Worm (Caenorhabditis elegans) whole organism, L4 larva: ENCODE results near the gene C16A11.4.

Experiments
- D1046.2 ChIP-seq: fragments of 200-800 bp; sonication (Bioruptor generic); IDR thresholded peaks from 2 replicates; pipeline ENCODE4 v1.3.6; 2022; ENCODE audit warnings: missing genetic modification characterization, missing compliant biosample characterization
- F49E8.2 ChIP-seq: sonication (generic microtip); optimal IDR thresholded peaks from 2 replicates; lab custom pipeline; 2016; ENCODE audit warnings: missing compliant biosample characterization, mild to moderate bottlenecking, missing genetic modification characterization, borderline replicate concordance
- T20F7.1 ChIP-seq: fragments of 200-800 bp; sonication (Bioruptor generic); optimal IDR thresholded peaks from 2 replicates; lab custom pipeline; 2018; ENCODE audit warnings: mild to moderate bottlenecking, missing genetic modification characterization, missing compliant biosample characterization
- T26A8.4 ChIP-seq: fragments of 200-800 bp; sonication (Bioruptor generic); IDR thresholded peaks from 2 replicates; pipeline ENCODE4 v1.3.6; 2022; ENCODE audit warnings: missing genetic modification characterization, missing compliant biosample characterization
- Y105C5A.15 ChIP-seq: fragments of 200-800 bp; sonication (Bioruptor generic); IDR thresholded peaks from 2 replicates; pipeline ENCODE4 v1.3.6; 2022; ENCODE audit warnings: missing genetic modification characterization, missing compliant biosample characterization
- Y48G9A.11 ChIP-seq: fragments of 200-800 bp; sonication (Bioruptor generic); IDR thresholded peaks from 2 replicates; pipeline ENCODE4 v1.3.6; 2022; ENCODE audit warnings: missing genetic modification reagents, missing genetic modification characterization, missing compliant biosample characterization
- ZK546.5 ChIP-seq, 2 experiments: sonication (generic microtip); optimal IDR thresholded peaks; 2 replicates each; lab custom pipeline; 2017; ENCODE audit warnings: missing biosample characterization in 2 of 2, missing genetic modification characterization in 2 of 2
- aly-2 ChIP-seq: sonication (generic microtip); optimal IDR thresholded peaks from 2 replicates; lab custom pipeline; 2018; ENCODE audit warnings: missing biosample characterization, missing genetic modification characterization
- arid-1 ChIP-seq: fragments of 200-800 bp; sonication (Bioruptor generic); conservative IDR thresholded peaks from 2 replicates; pipeline ENCODE4 v1.3.6; 2022; ENCODE audit warnings: missing genetic modification reagents, missing genetic modification characterization, missing compliant biosample characterization
- ceh-32 ChIP-seq: sonication (generic microtip); optimal IDR thresholded peaks from 2 replicates; lab custom pipeline; 2016; ENCODE audit warnings: mild to moderate bottlenecking, missing genetic modification characterization, missing compliant biosample characterization; ENCODE audit not compliant: poor library complexity
- ceh-44 ChIP-seq: fragments of 200-800 bp; sonication (Bioruptor generic); IDR thresholded peaks from 2 replicates; pipeline ENCODE4 v1.3.6; 2022; ENCODE audit warnings: missing genetic modification reagents, missing genetic modification characterization, missing compliant biosample characterization
- ceh-62 ChIP-seq: sonication (generic microtip); optimal IDR thresholded peaks from 2 replicates; lab custom pipeline; 2017; ENCODE audit warnings: missing biosample characterization, missing genetic modification characterization
- ceh-82 ChIP-seq: sonication (generic microtip); optimal IDR thresholded peaks from 2 replicates; lab custom pipeline; 2017; ENCODE audit warnings: missing biosample characterization, missing genetic modification characterization
- ces-1 ChIP-seq: fragments of 150-350 bp; sonication (generic microtip); optimal IDR thresholded peaks from 4 replicates; lab custom pipeline; 2014; ENCODE audit warnings: missing biosample characterization, missing genetic modification reagents, missing genetic modification characterization
- daf-12 ChIP-seq: fragments of 150-350 bp; optimal IDR thresholded peaks from 2 replicates; lab custom pipeline; 2014; ENCODE audit warnings: missing biosample characterization, missing genetic modification reagents, missing genetic modification characterization
- daf-16 ChIP-seq, 3 experiments: sonication (generic microtip); optimal IDR thresholded peaks; 2 replicates each; lab custom pipeline; 2016 to 2017; ENCODE audit warnings: missing genetic modification characterization in 3 of 3, missing genetic modification reagents in 3 of 3, mild to moderate bottlenecking in 2 of 3, missing compliant biosample characterization in 2 of 3, missing biosample characterization in 1 of 3, moderate library complexity in 1 of 3
- daf-19 ChIP-seq: fragments of 200-800 bp; sonication (Bioruptor generic); conservative IDR thresholded peaks from 2 replicates; pipeline ENCODE4 v1.3.6; 2022; ENCODE audit warnings: missing genetic modification characterization, missing compliant biosample characterization
- daf-8 ChIP-seq: fragments of 200-800 bp; sonication (Bioruptor generic); IDR thresholded peaks from 2 replicates; pipeline ENCODE4 v1.3.6; 2022; ENCODE audit warnings: missing genetic modification characterization, missing compliant biosample characterization
- dmd-9 ChIP-seq: fragments of 200-800 bp; sonication (Bioruptor generic); IDR thresholded peaks from 2 replicates; pipeline ENCODE4 v1.3.6; 2022; ENCODE audit warnings: missing genetic modification reagents, missing genetic modification characterization, missing compliant biosample characterization
- dpl-1 ChIP-seq: fragments of 150-350 bp; optimal IDR thresholded peaks from 2 replicates; lab custom pipeline; 2014; ENCODE audit warnings: missing biosample characterization, missing genetic modification reagents, missing genetic modification characterization
- hif-1 ChIP-seq, 2 experiments: sonication (generic microtip); optimal IDR thresholded peaks; 2 replicates each; lab custom pipeline; 2016 to 2017; ENCODE audit warnings: missing compliant biosample characterization in 2 of 2, missing genetic modification characterization in 2 of 2, missing genetic modification reagents in 2 of 2, missing genotype in 2 of 2, mild to moderate bottlenecking in 1 of 2
- hlh-30 ChIP-seq: sonication (generic microtip); optimal IDR thresholded peaks from 2 replicates; lab custom pipeline; 2017; ENCODE audit warnings: antibody characterized with exemption, mild to moderate bottlenecking, missing genetic modification characterization, missing compliant biosample characterization; ENCODE audit not compliant: insufficient read depth
- jun-1 ChIP-seq: fragments of 150-350 bp; optimal IDR thresholded peaks from 2 replicates; lab custom pipeline; 2014; ENCODE audit warnings: missing biosample characterization, missing genetic modification reagents, missing genetic modification characterization
- lim-7 ChIP-seq: fragments of 200-800 bp; sonication (Bioruptor generic); IDR thresholded peaks from 2 replicates; pipeline ENCODE4 v1.3.6; 2022; ENCODE audit warnings: missing genetic modification characterization, missing compliant biosample characterization
- lin-1 ChIP-seq: fragments of 200-800 bp; sonication (Bioruptor generic); IDR thresholded peaks from 2 replicates; pipeline ENCODE4 v1.3.6; 2022; ENCODE audit warnings: missing genetic modification reagents, missing genetic modification characterization, missing compliant biosample characterization
- lin-13 ChIP-seq: fragments of 150-350 bp; optimal IDR thresholded peaks from 2 replicates; lab custom pipeline; 2014; ENCODE audit warnings: missing biosample characterization, missing genetic modification reagents, missing genetic modification characterization
- lin-38 ChIP-seq: fragments of 200-800 bp; sonication (Bioruptor generic); IDR thresholded peaks from 2 replicates; pipeline ENCODE4 v1.3.6; 2022; ENCODE audit warnings: missing genetic modification reagents, missing genetic modification characterization, missing compliant biosample characterization
- lir-3 ChIP-seq: sonication (generic microtip); optimal IDR thresholded peaks from 2 replicates; lab custom pipeline; 2016; ENCODE audit warnings: mild to moderate bottlenecking, missing genetic modification characterization, missing compliant biosample characterization
- mes-2 ChIP-seq: sonication (generic microtip); optimal IDR thresholded peaks from 2 replicates; lab custom pipeline; 2016; ENCODE audit warnings: missing genotype, mild to moderate bottlenecking, missing genetic modification characterization, missing compliant biosample characterization; ENCODE audit not compliant: poor library complexity, severe bottlenecking
- mxl-2 ChIP-seq: fragments of 200-800 bp; sonication (Bioruptor generic); conservative IDR thresholded peaks from 2 replicates; pipeline ENCODE4 v1.3.6; 2022; ENCODE audit warnings: missing genetic modification reagents, missing genetic modification characterization, missing compliant biosample characterization
- mxl-3 ChIP-seq: fragments of 200-800 bp; sonication (Bioruptor generic); optimal IDR thresholded peaks from 2 replicates; lab custom pipeline; 2018; ENCODE audit warnings: mild to moderate bottlenecking, missing genetic modification characterization, missing compliant biosample characterization
- nhr-41 ChIP-seq: fragments of 200-800 bp; sonication (Bioruptor generic); IDR thresholded peaks from 2 replicates; pipeline ENCODE4 v1.3.6; 2022; ENCODE audit warnings: missing genetic modification reagents, missing genetic modification characterization, missing compliant biosample characterization
- pha-4 ChIP-seq, 2 experiments: fragments of 150-350 bp in 1 of 2; fragments of 200-800 bp in 1 of 2; sonication (Bioruptor generic) in 1 of 2; IDR thresholded peaks in 1 of 2; optimal IDR thresholded peaks in 1 of 2; 2 replicates each; pipeline versions ENCODE4 v1.3.6 to Lab custom; 2014 to 2022; ENCODE audit warnings: missing genetic modification characterization in 2 of 2, missing genetic modification reagents in 2 of 2, missing biosample characterization in 1 of 2, missing compliant biosample characterization in 1 of 2
- pqm-1 ChIP-seq: sonication (generic microtip); optimal IDR thresholded peaks from 2 replicates; lab custom pipeline; 2017; ENCODE audit warnings: missing biosample characterization, missing genetic modification characterization
- rbr-2 ChIP-seq: sonication (generic microtip); optimal IDR thresholded peaks from 2 replicates; lab custom pipeline; 2016; ENCODE audit warnings: missing genotype, missing genetic modification characterization, missing compliant biosample characterization
- skn-1 ChIP-seq: fragments of 150-350 bp; optimal IDR thresholded peaks from 2 replicates; lab custom pipeline; 2014; ENCODE audit warnings: missing biosample characterization, missing genetic modification characterization
- snpc-1.2 ChIP-seq: fragments of 200-800 bp; sonication (Bioruptor generic); IDR thresholded peaks from 2 replicates; pipeline ENCODE4 v1.3.6; 2022; ENCODE audit warnings: missing genetic modification reagents, missing genetic modification characterization, missing compliant biosample characterization
- spr-1 ChIP-seq: sonication (generic microtip); optimal IDR thresholded peaks from 2 replicates; lab custom pipeline; 2016; ENCODE audit warnings: mild to moderate bottlenecking, missing genetic modification characterization, missing compliant biosample characterization
- spr-3 ChIP-seq: fragments of 200-800 bp; sonication (Bioruptor generic); optimal IDR thresholded peaks from 2 replicates; lab custom pipeline; 2018; ENCODE audit warnings: mild to moderate bottlenecking, missing genetic modification characterization, missing compliant biosample characterization
- tag-97 ChIP-seq: fragments of 200-800 bp; sonication (Bioruptor generic); IDR thresholded peaks from 2 replicates; pipeline ENCODE4 v1.3.6; 2022; ENCODE audit warnings: missing genetic modification characterization, missing compliant biosample characterization
- tra-1 ChIP-seq: fragments of 200-800 bp; sonication (Bioruptor generic); IDR thresholded peaks from 2 replicates; pipeline ENCODE4 v1.3.6; 2022; ENCODE audit warnings: missing genetic modification reagents, missing genetic modification characterization, missing compliant biosample characterization
- unc-130 ChIP-seq: sonication (generic microtip); optimal IDR thresholded peaks from 2 replicates; lab custom pipeline; 2016; ENCODE audit warnings: missing genetic modification reagents, missing genetic modification characterization, missing compliant biosample characterization
- vab-7 ChIP-seq: fragments of 200-800 bp; sonication (Bioruptor generic); IDR thresholded peaks from 2 replicates; pipeline ENCODE4 v1.3.6; 2022; ENCODE audit warnings: missing genetic modification reagents, missing genetic modification characterization, missing compliant biosample characterization
- zag-1 ChIP-seq: fragments of 150-350 bp; optimal IDR thresholded peaks from 2 replicates; lab custom pipeline; 2014; ENCODE audit warnings: missing biosample characterization, missing genetic modification characterization
- zfp-3 ChIP-seq: fragments of 200-800 bp; sonication (Bioruptor generic); conservative IDR thresholded peaks from 2 replicates; pipeline ENCODE4 v1.3.6; 2022; ENCODE audit warnings: missing genetic modification reagents, missing genetic modification characterization, missing compliant biosample characterization
- ztf-11 ChIP-seq: fragments of 150-350 bp; optimal IDR thresholded peaks from 2 replicates; lab custom pipeline; 2014; ENCODE audit warnings: missing biosample characterization, missing genetic modification characterization
- ztf-7 ChIP-seq: fragments of 150-350 bp; optimal IDR thresholded peaks from 2 replicates; lab custom pipeline; 2014; ENCODE audit warnings: missing biosample characterization, missing genetic modification characterization

C16A11.4 gene

DNA sequence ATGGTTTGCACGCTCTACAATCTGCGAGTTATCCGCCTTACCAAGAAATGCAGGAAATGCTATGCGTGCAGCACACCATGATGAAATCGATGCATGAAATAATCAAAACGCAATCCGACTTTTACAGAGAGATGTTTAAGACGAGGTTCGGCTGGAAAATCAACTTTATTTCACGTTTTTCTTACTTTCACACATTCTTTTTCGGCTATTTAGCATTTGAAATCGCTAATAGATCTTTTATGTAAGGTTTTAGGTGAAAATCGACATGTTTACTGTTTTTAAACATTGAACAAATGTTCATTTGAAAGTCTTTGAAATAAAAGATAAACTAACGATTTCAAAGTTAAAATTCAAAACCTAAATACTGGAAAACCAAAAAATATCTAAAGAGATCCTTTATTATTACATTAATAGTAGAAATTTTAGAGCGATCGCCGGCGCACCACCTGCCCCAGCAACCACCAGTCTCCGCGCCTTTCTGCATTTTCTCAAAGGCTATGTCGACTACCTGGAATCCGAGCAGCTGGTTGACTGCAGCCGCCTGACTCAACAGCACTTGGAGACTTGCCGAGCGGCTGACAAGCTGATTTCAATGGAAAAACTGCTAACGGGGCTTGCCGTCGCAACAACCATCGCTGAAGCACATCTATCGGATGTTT, 1.4 kb downstream of the C16A11.4 start (continued):
- TF ChIP-seq dpl-1: no peak
- no peak for TF ChIP-seq ztf-7 (tag; lab: Kevin White, UChicago)
- TF ChIP-seq mes-2 (tag; lab: Kevin White, UChicago): no peak
- no peak for TF ChIP-seq lir-3 (tag; lab: Kevin White, UChicago)
- no peak for TF ChIP-seq nhr-41 (GFP tag; lab: Robert Waterston, UW)
- TF ChIP-seq rbr-2 (tag; lab: Kevin White, UChicago): no peak
- no peak for TF ChIP-seq ZK546.5 (tag; optimal IDR thresholded peaks at IDR 0.05; lab: Kevin White, UChicago)
- no peak for TF ChIP-seq ces-1
- no peak for TF ChIP-seq skn-1
- TF ChIP-seq daf-12 (tag; lab: Kevin White, UChicago): no peak
- no peak for TF ChIP-seq hif-1 (tag; optimal IDR thresholded peaks at IDR 0.05; lab: Kevin White, UChicago)
- no peak for TF ChIP-seq lim-7 (GFP tag; lab: Robert Waterston, UW)
- no peak for TF ChIP-seq daf-8 (GFP tag; lab: Robert Waterston, UW)
- no peak for TF ChIP-seq mxl-3 (GFP tag; lab: Kevin White, UChicago)
- TF ChIP-seq pha-4 (GFP tag; IDR thresholded peaks at IDR 0.05; lab: Robert Waterston, UW): peak; percentile 53
- no peak for TF ChIP-seq pha-4 (tag; optimal IDR thresholded peaks at IDR 0.05; lab: Kevin White, UChicago)
- TF ChIP-seq tag-97 (GFP tag; lab: Robert Waterston, UW): no peak
- TF ChIP-seq dmd-9: no peak
- TF ChIP-seq arid-1 (GFP tag; lab: Robert Waterston, UW): peak; percentile 63
- no peak for TF ChIP-seq jun-1 (tag; lab: Kevin White, UChicago)
- no peak for TF ChIP-seq T20F7.1
- no peak for TF ChIP-seq ceh-44 (GFP tag; lab: Robert Waterston, UW)
- TF ChIP-seq spr-1 (tag; lab: Kevin White, UChicago): no peak
- no peak for TF ChIP-seq mxl-2 (GFP tag; lab: Robert Waterston, UW)
- no peak for TF ChIP-seq ceh-32 (tag; lab: Kevin White, UChicago)
- TF ChIP-seq tra-1 (GFP tag; lab: Robert Waterston, UW): no peak
- TF ChIP-seq aly-2: no peak
- TF ChIP-seq ceh-82 (tag; lab: Kevin White, UChicago): no peak
- TF ChIP-seq pqm-1 (tag; lab: Kevin White, UChicago): no peak
- TF ChIP-seq lin-38 (GFP tag; lab: Robert Waterston, UW): peak; percentile 59
- TF ChIP-seq D1046.2: peak; percentile 7; the same call in 1 of the 2 replicates
- no peak for TF ChIP-seq lin-13 (GFP tag; lab: Kevin White, UChicago)
- TF ChIP-seq ztf-11 (tag; lab: Kevin White, UChicago): no peak
- TF ChIP-seq Y105C5A.15 (GFP tag; lab: Robert Waterston, UW): no peak
- no peak for TF ChIP-seq ceh-62 (tag; lab: Kevin White, UChicago)
- no peak for TF ChIP-seq daf-16 (GFP tag; optimal IDR thresholded peaks at IDR 0.05; lab: Kevin White, UChicago)
- no peak for TF ChIP-seq daf-16 (tag; optimal IDR thresholded peaks at IDR 0.05; lab: Kevin White, UChicago)
- no peak for TF ChIP-seq daf-19 (GFP tag; lab: Robert Waterston, UW)
- TF ChIP-seq hlh-30: no peak

DNA sequence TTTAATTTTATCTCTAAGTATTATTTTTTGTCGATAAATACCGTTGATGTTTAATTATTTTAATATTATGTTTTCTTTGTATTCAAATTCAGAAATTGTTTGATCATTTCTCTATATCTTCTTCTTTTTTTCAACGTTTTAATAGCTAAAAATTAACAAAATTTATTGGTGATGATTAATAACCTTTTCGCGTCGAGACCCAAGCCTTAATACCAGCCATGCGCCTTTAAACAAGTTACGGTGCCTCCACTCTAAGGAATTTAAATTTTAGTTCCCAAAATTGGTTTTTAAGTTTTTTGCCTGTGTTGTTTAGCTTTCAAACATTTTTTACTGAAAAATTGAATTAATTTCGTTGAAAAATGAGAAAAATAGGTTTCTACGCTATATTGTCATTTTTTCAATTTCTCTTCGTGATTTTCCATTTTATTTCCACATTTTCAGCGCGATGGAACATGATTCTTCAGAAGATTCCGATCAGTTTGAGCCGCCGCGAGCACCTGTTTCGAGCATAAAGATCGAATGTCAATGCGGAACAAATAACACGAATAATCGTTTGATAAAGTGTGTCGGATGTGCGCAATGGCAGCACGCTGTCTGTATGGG, 2.4 kb downstream of the C16A11.4 start, which contains the start of gene C16A11.3:
TSS of gene C16A11.3 (plus strand) at position 440 of the 603 bp plus-strand sequence.
- TF ChIP-seq lin-1 (GFP tag; lab: Robert Waterston, UW) (0 out of 2 replicates have a peak, but pooled peaks have one; percentile 26), lin-38 (GFP tag; lab: Robert Waterston, UW) (peak; percentile 70), F49E8.2 (tag; lab: Kevin White, UChicago) (peak; percentile 79), Y48G9A.11 (GFP tag; lab: Robert Waterston, UW) (peak; percentile 43), T26A8.4 (GFP tag; lab: Robert Waterston, UW) (no peak), zag-1 (no peak), zfp-3 (GFP tag; lab: Robert Waterston, UW) (0 out of 2 replicates have a peak, but pooled peaks have one; percentile 28), snpc-1.2 (no peak), unc-130 (GFP tag; lab: Kevin White, UChicago) (peak; percentile 58), arid-1 (GFP tag; lab: Robert Waterston, UW) (peak; percentile 41; the same call in 1 of the 2 replicates), pha-4 (GFP tag; IDR thresholded peaks at IDR 0.05; lab: Robert Waterston, UW) (peak; percentile 44; the same call in 1 of the 2 replicates), pha-4 (tag; optimal IDR thresholded peaks at IDR 0.05; lab: Kevin White, UChicago) (no peak), spr-3 (GFP tag; lab: Kevin White, UChicago) (no peak), vab-7 (GFP tag; lab: Robert Waterston, UW) (no peak)
